Fruit fly (Drosophila melanogaster) whole organism, embryonic: ENCODE measurements around the gene CG3916.

Experiments used
- CG10274 ChIP-seq: fragments of 200-800 bp; sonication (Bioruptor generic); optimal IDR thresholded peaks from 3 replicates; lab custom pipeline; 2017; ENCODE audit warnings: missing biosample characterization, mild to moderate bottlenecking, missing genetic modification characterization
- CG10366 ChIP-seq: fragments of 200-800 bp; sonication (Bioruptor generic); IDR thresholded peaks from 2 replicates; pipeline ENCODE4 v1.3.6; 2022; ENCODE audit warnings: missing biosample characterization, missing genetic modification characterization
- CG10565 ChIP-seq: fragments of 200-800 bp; sonication (Bioruptor generic); optimal IDR thresholded peaks from 3 replicates; lab custom pipeline; 2016; ENCODE audit warnings: missing biosample characterization, mild to moderate bottlenecking, missing genetic modification characterization
- CG10654 ChIP-seq: fragments of 200-800 bp; sonication (Bioruptor generic); optimal IDR thresholded peaks from 2 replicates; lab custom pipeline; 2016; ENCODE audit warnings: missing biosample characterization, missing genetic modification characterization
- CG12659 ChIP-seq: fragments of 200-800 bp; sonication (Bioruptor generic); optimal IDR thresholded peaks from 3 replicates; lab custom pipeline; 2017; ENCODE audit warnings: mild to moderate bottlenecking, missing biosample characterization, missing genetic modification reagents, missing genetic modification characterization
- CG13123 ChIP-seq: fragments of 200-800 bp; sonication (Bioruptor generic); optimal IDR thresholded peaks from 2 replicates; lab custom pipeline; 2016; ENCODE audit warnings: missing biosample characterization, missing genetic modification characterization
- CG13296 ChIP-seq: fragments of 200-800 bp; sonication (Bioruptor generic); optimal IDR thresholded peaks from 3 replicates; lab custom pipeline; 2018; ENCODE audit warnings: missing biosample characterization, mild to moderate bottlenecking, missing genetic modification characterization
- CG14014 ChIP-seq: fragments of 200-800 bp; sonication (Bioruptor generic); IDR thresholded peaks from 2 replicates; pipeline ENCODE4 v1.3.6; 2022; ENCODE audit warnings: missing biosample characterization, missing genetic modification characterization
- CG17186 ChIP-seq: fragments of 200-800 bp; sonication (Bioruptor generic); optimal IDR thresholded peaks from 3 replicates; lab custom pipeline; 2017; ENCODE audit warnings: missing biosample characterization, missing genetic modification reagents, missing genetic modification characterization
- CG18011 ChIP-seq: fragments of 200-800 bp; sonication (Bioruptor generic); optimal IDR thresholded peaks from 2 replicates; lab custom pipeline; 2017; ENCODE audit warnings: missing biosample characterization, missing genetic modification characterization, mild to moderate bottlenecking, moderate library complexity, missing genotype
- CG3065 ChIP-seq: fragments of 200-800 bp; sonication (Bioruptor generic); optimal IDR thresholded peaks from 2 replicates; lab custom pipeline; 2016; ENCODE audit warnings: missing biosample characterization, missing genetic modification characterization
- CG32767 ChIP-seq: fragments of 200-800 bp; sonication (Bioruptor generic); IDR thresholded peaks from 2 replicates; pipeline ENCODE4 v1.3.6; 2022; ENCODE audit warnings: missing biosample characterization, missing genetic modification characterization
- CG3726 ChIP-seq: fragments of 200-800 bp; sonication (Bioruptor generic); IDR thresholded peaks from 3 replicates; pipeline ENCODE4, ENCODE4 v1.3.6; 2022; ENCODE audit warnings: missing biosample characterization, missing genetic modification characterization
- CG4404 ChIP-seq: fragments of 200-800 bp; sonication (Bioruptor generic); IDR thresholded peaks from 2 replicates; pipeline ENCODE4 v1.3.6; 2022; ENCODE audit warnings: missing biosample characterization, missing genetic modification characterization
- CkIIα-i1 ChIP-seq: fragments of 200-800 bp; sonication (Bioruptor generic); IDR thresholded peaks from 2 replicates; pipeline ENCODE4 v1.3.6; 2022; ENCODE audit warnings: missing biosample characterization, missing genetic modification characterization
- Dbx ChIP-seq: fragments of 200-800 bp; sonication (Bioruptor generic); IDR thresholded peaks from 3 replicates; pipeline ENCODE4 v1.3.6; 2022; ENCODE audit warnings: missing biosample characterization, missing genetic modification characterization
- Deaf1 ChIP-seq: fragments of 200-800 bp; optimal IDR thresholded peaks from 3 replicates; lab custom pipeline; 2019; ENCODE audit warnings: missing biosample characterization, mild to moderate bottlenecking, missing genetic modification characterization, moderate library complexity
- Dfd ChIP-seq, 2 experiments: fragments of >200 bp; optimal IDR thresholded peaks; 2 replicates each; lab custom pipeline; 2017; ENCODE audit warnings: missing biosample characterization in 2 of 2, missing genetic modification characterization in 2 of 2
- Ets97D ChIP-seq: fragments of 200-800 bp; sonication (Bioruptor generic); optimal IDR thresholded peaks from 3 replicates; lab custom pipeline; 2016; ENCODE audit warnings: missing biosample characterization, missing genetic modification characterization
- Fer1 ChIP-seq: fragments of 200-800 bp; sonication (Bioruptor generic); optimal IDR thresholded peaks from 2 replicates; lab custom pipeline; 2017; ENCODE audit warnings: missing biosample characterization, mild to moderate bottlenecking, missing genetic modification characterization
- Jarid2 ChIP-seq: fragments of 200-800 bp; sonication (Bioruptor generic); optimal IDR thresholded peaks from 3 replicates; lab custom pipeline; 2017; ENCODE audit warnings: mild to moderate bottlenecking, missing biosample characterization, missing genetic modification reagents, missing genetic modification characterization
- Myb ChIP-seq: fragments of 200-800 bp; sonication (Bioruptor generic); optimal IDR thresholded peaks from 2 replicates; lab custom pipeline; 2016; ENCODE audit warnings: missing biosample characterization, missing genetic modification characterization
- NFAT ChIP-seq: fragments of 200-800 bp; sonication (Bioruptor generic); IDR thresholded peaks from 2 replicates; pipeline ENCODE4 v1.3.6; 2022; ENCODE audit warnings: missing biosample characterization, missing genetic modification characterization
- Ravus ChIP-seq: fragments of 200-800 bp; sonication (Bioruptor generic); IDR thresholded peaks from 2 replicates; pipeline ENCODE4 v1.3.6; 2022; ENCODE audit warnings: missing biosample characterization, missing genetic modification characterization
- Rfx ChIP-seq: fragments of 200-800 bp; sonication (Bioruptor generic); IDR thresholded peaks from 2 replicates; pipeline ENCODE4 v1.3.6; 2022; ENCODE audit warnings: missing biosample characterization, missing genetic modification characterization
- Sry-δ ChIP-seq: fragments of 200-800 bp; sonication (Bioruptor generic); optimal IDR thresholded peaks from 2 replicates; lab custom pipeline; 2016; ENCODE audit warnings: missing biosample characterization, missing genetic modification characterization
- Tbp ChIP-seq: fragments of >200 bp; optimal IDR thresholded peaks from 2 replicates; lab custom pipeline; 2018; ENCODE audit warnings: missing biosample characterization, missing genetic modification characterization
- Vsx1 ChIP-seq: fragments of 200-800 bp; sonication (Bioruptor generic); optimal IDR thresholded peaks from 2 replicates; lab custom pipeline; 2017; ENCODE audit warnings: missing biosample characterization, mild to moderate bottlenecking, missing genetic modification characterization, missing genetic modification reagents
- bcd ChIP-seq: fragments of 200-800 bp; sonication (Bioruptor generic); optimal IDR thresholded peaks from 2 replicates; lab custom pipeline; 2017; ENCODE audit warnings: missing biosample characterization, mild to moderate bottlenecking, missing genetic modification characterization
- crc ChIP-seq: fragments of 200-800 bp; sonication (Bioruptor generic); optimal IDR thresholded peaks from 2 replicates; lab custom pipeline; 2016; ENCODE audit warnings: missing biosample characterization, missing genetic modification characterization
- fd102C ChIP-seq: fragments of 200-800 bp; sonication (Bioruptor generic); optimal IDR thresholded peaks from 2 replicates; lab custom pipeline; 2018; ENCODE audit warnings: missing biosample characterization, mild to moderate bottlenecking, missing genetic modification characterization, moderate library complexity
- fd3F ChIP-seq: fragments of 200-800 bp; sonication (Bioruptor generic); optimal IDR thresholded peaks from 2 replicates; lab custom pipeline; 2018; ENCODE audit warnings: missing biosample characterization, mild to moderate bottlenecking, missing genetic modification characterization, moderate library complexity
- gcm2 ChIP-seq: fragments of 200-800 bp; sonication (Bioruptor generic); optimal IDR thresholded peaks from 2 replicates; lab custom pipeline; 2016; ENCODE audit warnings: missing biosample characterization, missing genetic modification characterization
- hkb ChIP-seq, 2 experiments: fragments of 200-800 bp in 1 of 2; fragments of >200 bp in 1 of 2; sonication (Bioruptor generic) in 1 of 2; IDR thresholded peaks in 1 of 2; optimal IDR thresholded peaks in 1 of 2; 2 replicates each; pipeline versions ENCODE4 v1.3.6 to Lab custom; 2017 to 2022; ENCODE audit warnings: missing biosample characterization in 1 of 2, missing genetic modification characterization in 1 of 2
- jigr1 ChIP-seq: fragments of 200-800 bp; sonication (Bioruptor generic); IDR thresholded peaks from 3 replicates; pipeline ENCODE4 v1.3.6; 2022; ENCODE audit warnings: missing biosample characterization, missing genetic modification characterization
- onecut ChIP-seq: fragments of 200-800 bp; sonication (Bioruptor generic); IDR thresholded peaks from 2 replicates; pipeline ENCODE4 v1.3.6; 2022; ENCODE audit warnings: missing biosample characterization, missing genetic modification characterization
- pan ChIP-seq, 4 experiments: fragments of >200 bp in 3 of 4; fragments of 200-800 bp in 1 of 4; sonication (Bioruptor generic) in 1 of 4; optimal IDR thresholded peaks in 3 of 4; IDR thresholded peaks in 1 of 4; 2 replicates each; pipeline versions ENCODE4 v1.3.6 to Lab custom; 2017 to 2022; ENCODE audit warnings: missing biosample characterization in 2 of 4, missing genetic modification characterization in 2 of 4, mixed read lengths in 1 of 4
- pfk ChIP-seq: fragments of 200-800 bp; sonication (Bioruptor generic); optimal IDR thresholded peaks from 2 replicates; lab custom pipeline; 2018; ENCODE audit warnings: missing biosample characterization, mild to moderate bottlenecking, missing genetic modification characterization, moderate library complexity
- pros ChIP-seq: fragments of 200-800 bp; sonication (Bioruptor generic); optimal IDR thresholded peaks from 3 replicates; lab custom pipeline; 2019; ENCODE audit warnings: missing biosample characterization, mild to moderate bottlenecking, missing genetic modification characterization, moderate library complexity
- sima ChIP-seq: fragments of 200-800 bp; sonication (Bioruptor generic); optimal IDR thresholded peaks from 2 replicates; lab custom pipeline; 2016; ENCODE audit warnings: missing biosample characterization, missing genetic modification characterization
- trh ChIP-seq: fragments of 200-800 bp; sonication (Bioruptor generic); optimal IDR thresholded peaks from 2 replicates; lab custom pipeline; 2016; ENCODE audit warnings: missing biosample characterization, missing genetic modification characterization
- vfl ChIP-seq: fragments of 200-800 bp; sonication (Bioruptor generic); optimal IDR thresholded peaks from 2 replicates; lab custom pipeline; 2016; ENCODE audit warnings: missing biosample characterization, missing genetic modification characterization

CG3916 gene

DNA sequence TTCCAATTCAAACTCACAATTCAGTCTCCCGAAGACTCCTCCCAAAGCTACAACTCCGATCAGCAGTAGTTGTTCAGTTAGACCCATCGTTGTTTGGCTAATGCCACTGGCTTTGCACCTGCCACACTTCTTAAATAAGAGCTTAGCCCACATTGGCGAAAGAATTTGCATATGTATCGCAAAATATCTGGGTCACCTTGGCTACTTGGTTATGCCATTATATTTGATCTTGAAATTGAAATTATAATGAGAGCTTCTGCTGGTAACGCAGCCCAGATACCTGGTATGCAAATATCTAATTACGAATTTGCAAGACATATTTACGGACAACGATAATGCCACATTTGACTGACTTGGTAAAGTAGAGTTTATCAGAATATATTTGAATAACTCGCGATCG, 4.3 kb upstream of the CG3916 start, which contains the start of gene CG17404:
Gene CG17404 (minus strand): TSS at position 101 of the 400 bp plus-strand sequence.
- TF ChIP-seq sima (GFP tag; lab: Kevin White, UChicago) = no peak
- no peak for TF ChIP-seq vfl (GFP tag; lab: Kevin White, UChicago)
- no peak for TF ChIP-seq onecut (GFP tag; lab: Robert Waterston, UW)
- no peak for TF ChIP-seq CG14014 (GFP tag; lab: Robert Waterston, UW)
- TF ChIP-seq Ets97D = no peak
- no peak for TF ChIP-seq pfk (GFP tag; lab: Kevin White, UChicago)
- TF ChIP-seq NFAT (GFP tag; lab: Robert Waterston, UW) = no peak
- no peak for TF ChIP-seq Fer1 (GFP tag; lab: Kevin White, UChicago)
- TF ChIP-seq CG17186 (GFP tag; lab: Kevin White, UChicago) = no peak
- TF ChIP-seq CG18011 = no peak
- TF ChIP-seq fd3F (GFP tag; lab: Kevin White, UChicago) = no peak
- TF ChIP-seq trh (GFP tag; lab: Kevin White, UChicago) = no peak
- TF ChIP-seq CkIIα-i1 (GFP tag; lab: Robert Waterston, UW) = no peak
- TF ChIP-seq pan (optimal IDR thresholded peaks at IDR 0.05; lab: Kevin White, UChicago) = no peak
- TF ChIP-seq pan (GFP tag; optimal IDR thresholded peaks at IDR 0.05 in 1 of 2, IDR thresholded peaks at IDR 0.05 in 1 of 2) = no peak
- TF ChIP-seq CG12659 (GFP tag; lab: Kevin White, UChicago) = no peak
- TF ChIP-seq CG10274 (GFP tag; lab: Kevin White, UChicago) = no peak
- TF ChIP-seq CG13123 (GFP tag; lab: Kevin White, UChicago) = no peak

DNA sequence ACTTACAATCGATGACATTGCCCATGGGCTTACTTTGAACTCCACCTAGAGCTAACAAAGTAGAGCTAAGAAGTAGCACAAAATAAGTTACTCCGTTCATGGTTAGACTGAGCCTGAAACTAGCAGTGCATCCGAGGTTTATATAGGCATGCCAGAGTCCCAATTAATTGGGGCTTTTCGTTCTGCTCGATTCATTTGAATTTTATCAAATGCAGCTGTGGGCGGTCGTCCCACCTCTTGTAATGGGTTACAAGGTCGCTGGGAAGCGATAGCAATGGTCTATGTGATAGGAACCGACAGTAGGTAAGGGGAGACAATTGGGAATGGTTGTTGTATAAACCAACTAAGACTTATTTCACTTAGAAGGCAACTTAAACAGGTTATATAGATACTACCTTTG, 3.0 kb upstream of the CG3916 start, which contains the start of gene CG12256:
Gene CG12256 (minus strand): TSS at position 101 of the 400 bp plus-strand sequence.
- no peak for TF ChIP-seq pros (GFP tag; lab: Kevin White, UChicago)
- TF ChIP-seq Ravus = no peak
- no peak for TF ChIP-seq Tbp (GFP tag; lab: Kevin White, UChicago)
- TF ChIP-seq Rfx (GFP tag; lab: Robert Waterston, UW) = no peak
- TF ChIP-seq gcm2 (GFP tag; lab: Kevin White, UChicago) = no peak
- no peak for TF ChIP-seq Dbx
- no peak for TF ChIP-seq pan (optimal IDR thresholded peaks at IDR 0.05; lab: Kevin White, UChicago)
- TF ChIP-seq pan (GFP tag; optimal IDR thresholded peaks at IDR 0.05 in 1 of 2, IDR thresholded peaks at IDR 0.05 in 1 of 2) = no peak
- TF ChIP-seq crc (GFP tag; lab: Kevin White, UChicago) = no peak
- TF ChIP-seq Dfd (GFP tag; optimal IDR thresholded peaks at IDR 0.05; lab: Kevin White, UChicago) = no peak
- no peak for TF ChIP-seq jigr1
- no peak for TF ChIP-seq CG10565
- no peak for TF ChIP-seq Myb (GFP tag; lab: Kevin White, UChicago)
- no peak for TF ChIP-seq CG10654 (GFP tag; lab: Kevin White, UChicago)
- no peak for TF ChIP-seq hkb (optimal IDR thresholded peaks at IDR 0.05; lab: Kevin White, UChicago)
- no peak for TF ChIP-seq hkb (GFP tag; IDR thresholded peaks at IDR 0.05; lab: Robert Waterston, UW)
- TF ChIP-seq fd102C (GFP tag; lab: Kevin White, UChicago) = no peak
- no peak for TF ChIP-seq CG10366 (GFP tag; lab: Robert Waterston, UW)
- TF ChIP-seq CG4404 = no peak
- TF ChIP-seq CG3726 (GFP tag; lab: Robert Waterston, UW) = no peak
- TF ChIP-seq CG3065 (GFP tag; lab: Kevin White, UChicago) = no peak
- no peak for TF ChIP-seq bcd (GFP tag; lab: Kevin White, UChicago)

- TF ChIP-seq Vsx1 (GFP tag; lab: Kevin White, UChicago) (no peak), CG32767 (GFP tag; lab: Robert Waterston, UW) (no peak), Jarid2 (GFP tag; lab: Kevin White, UChicago) (no peak), CG13296 (GFP tag; lab: Kevin White, UChicago) (no peak), Sry-δ (GFP tag; lab: Kevin White, UChicago) (no peak), Deaf1 (tag; lab: Kevin White, UChicago) (no peak)
These were observed 3.4 kb downstream of the CG3916 start, which contains the start of gene Pglym87 for dm6 chr3R:12232629-12233028. Gene Pglym87 (minus strand): TSS chr3R:12232729.
